Fruit fly (Drosophila melanogaster) whole organism, embryonic: Measurements from ENCODE around the gene CG9452.

Experiments
- Atf-2 ChIP-seq: fragments of 200-800 bp; sonication (Bioruptor generic); optimal IDR thresholded peaks from 2 replicates; lab custom pipeline; 2016; ENCODE audit warnings: missing biosample characterization, missing genetic modification characterization
- Bdp1 ChIP-seq: fragments of 200-800 bp; sonication (Bioruptor generic); optimal IDR thresholded peaks from 3 replicates; lab custom pipeline; 2016; ENCODE audit warnings: missing biosample characterization, missing genetic modification characterization
- CG10565 ChIP-seq: fragments of 200-800 bp; sonication (Bioruptor generic); optimal IDR thresholded peaks from 3 replicates; lab custom pipeline; 2016; ENCODE audit warnings: missing biosample characterization, mild to moderate bottlenecking, missing genetic modification characterization
- CG11085 ChIP-seq: fragments of 200-800 bp; sonication (Bioruptor generic); IDR thresholded peaks from 2 replicates; pipeline ENCODE4 v1.3.6; 2022; ENCODE audit warnings: missing biosample characterization, missing genetic modification characterization
- CG11504 ChIP-seq: fragments of 200-800 bp; sonication (Bioruptor generic); optimal IDR thresholded peaks from 3 replicates; lab custom pipeline; 2019; ENCODE audit warnings: missing biosample characterization, mild to moderate bottlenecking, missing genetic modification characterization, moderate library complexity
- CG12155 ChIP-seq: fragments of 200-800 bp; sonication (Bioruptor generic); optimal IDR thresholded peaks from 3 replicates; lab custom pipeline; 2016; ENCODE audit warnings: missing biosample characterization, missing genetic modification characterization
- CG13894 ChIP-seq: fragments of 200-800 bp; sonication (Bioruptor generic); optimal IDR thresholded peaks from 3 replicates; lab custom pipeline; 2018; ENCODE audit warnings: missing biosample characterization, mild to moderate bottlenecking, missing genetic modification characterization, moderate library complexity
- CG1529 ChIP-seq: fragments of 200-800 bp; sonication (Bioruptor generic); optimal IDR thresholded peaks from 3 replicates; lab custom pipeline; 2018; ENCODE audit warnings: missing biosample characterization, missing genetic modification characterization
- CG2199 ChIP-seq: fragments of 200-800 bp; sonication (Bioruptor generic); IDR thresholded peaks from 3 replicates; pipeline ENCODE4 v1.3.6; 2022; ENCODE audit warnings: missing biosample characterization, missing genetic modification characterization
- CG2875 ChIP-seq: fragments of 200-800 bp; sonication (Bioruptor generic); optimal IDR thresholded peaks from 2 replicates; lab custom pipeline; 2017; ENCODE audit warnings: missing biosample characterization, mild to moderate bottlenecking, missing genetic modification characterization, missing genetic modification reagents
- CG2889 ChIP-seq: fragments of 200-800 bp; sonication (Bioruptor generic); IDR thresholded peaks from 3 replicates; pipeline ENCODE4 v1.3.6; 2022; ENCODE audit warnings: missing biosample characterization, missing genetic modification characterization
- CG31224 ChIP-seq: fragments of 200-800 bp; sonication (Bioruptor generic); IDR thresholded peaks from 2 replicates; pipeline ENCODE4 v1.3.6; 2022; ENCODE audit warnings: missing biosample characterization, missing genetic modification characterization
- CG31388 ChIP-seq: fragments of 200-800 bp; sonication (Bioruptor generic); optimal IDR thresholded peaks from 2 replicates; lab custom pipeline; 2016; ENCODE audit warnings: missing biosample characterization, missing genetic modification characterization
- CG33213 ChIP-seq: fragments of 200-800 bp; sonication (Bioruptor generic); optimal IDR thresholded peaks from 3 replicates; lab custom pipeline; 2016; ENCODE audit warnings: missing biosample characterization, missing genetic modification characterization
- CG6654 ChIP-seq: fragments of 200-800 bp; sonication (Bioruptor generic); optimal IDR thresholded peaks from 2 replicates; lab custom pipeline; 2017; ENCODE audit warnings: missing biosample characterization, mild to moderate bottlenecking, missing genetic modification characterization
- CG6683 ChIP-seq: fragments of 200-800 bp; sonication (Bioruptor generic); optimal IDR thresholded peaks from 2 replicates; lab custom pipeline; 2017; ENCODE audit warnings: missing biosample characterization, mild to moderate bottlenecking, missing genetic modification characterization, missing genetic modification reagents
- CG8281 ChIP-seq: fragments of 200-800 bp; sonication (Bioruptor generic); optimal IDR thresholded peaks from 2 replicates; lab custom pipeline; 2018; ENCODE audit warnings: missing biosample characterization, mild to moderate bottlenecking, missing genetic modification characterization, moderate library complexity
- Dek ChIP-seq: fragments of 200-800 bp; sonication (Bioruptor generic); optimal IDR thresholded peaks from 3 replicates; lab custom pipeline; 2019; ENCODE audit warnings: missing biosample characterization, mild to moderate bottlenecking, missing genetic modification characterization, moderate library complexity
- Fer3 ChIP-seq: fragments of 200-800 bp; sonication (Bioruptor generic); optimal IDR thresholded peaks from 2 replicates; lab custom pipeline; 2018; ENCODE audit warnings: missing biosample characterization, mild to moderate bottlenecking, missing genetic modification characterization, moderate library complexity
- MESR4 ChIP-seq: fragments of 200-800 bp; sonication (Bioruptor generic); optimal IDR thresholded peaks from 2 replicates; lab custom pipeline; 2018; ENCODE audit warnings: missing biosample characterization, mild to moderate bottlenecking, missing genetic modification characterization, moderate library complexity
- NfI ChIP-seq: fragments of 200-800 bp; sonication (Bioruptor generic); optimal IDR thresholded peaks from 3 replicates; lab custom pipeline; 2018; ENCODE audit warnings: missing biosample characterization, mild to moderate bottlenecking, missing genetic modification characterization, moderate library complexity
- Six4 ChIP-seq: fragments of 200-800 bp; sonication (Bioruptor generic); optimal IDR thresholded peaks from 2 replicates; lab custom pipeline; 2016; ENCODE audit warnings: missing biosample characterization, missing genetic modification characterization
- TFAM ChIP-seq: fragments of 200-800 bp; sonication (Bioruptor generic); optimal IDR thresholded peaks from 2 replicates; lab custom pipeline; 2017; ENCODE audit warnings: missing biosample characterization, missing genetic modification characterization, inconsistent platforms
- amos ChIP-seq: fragments of 200-800 bp; sonication (Bioruptor generic); IDR thresholded peaks from 2 replicates; pipeline ENCODE4 v1.3.6; 2022; ENCODE audit warnings: missing biosample characterization, missing genetic modification characterization; ENCODE audit not compliant: partially characterized antibody
- ato ChIP-seq: fragments of 200-800 bp; sonication (Bioruptor generic); IDR thresholded peaks from 2 replicates; pipeline ENCODE4 v1.3.6; 2022; ENCODE audit warnings: missing biosample characterization, missing genetic modification characterization; ENCODE audit not compliant: partially characterized antibody
- bab2 ChIP-seq: fragments of 200-800 bp; sonication (Bioruptor generic); optimal IDR thresholded peaks from 2 replicates; lab custom pipeline; 2016; ENCODE audit warnings: missing biosample characterization, missing genetic modification characterization
- crp ChIP-seq, 2 experiments: fragments of 200-800 bp; sonication (Bioruptor generic); optimal IDR thresholded peaks; 2 replicates in 1 of 2; 3 replicates in 1 of 2; lab custom pipeline; 2017; ENCODE audit warnings: missing biosample characterization in 2 of 2, missing genetic modification characterization in 2 of 2, mild to moderate bottlenecking in 1 of 2, moderate library complexity in 1 of 2
- eve ChIP-seq, 2 experiments: fragments of >200 bp; optimal IDR thresholded peaks; 2 replicates each; lab custom pipeline; 2017; ENCODE audit warnings: missing biosample characterization in 2 of 2, missing genetic modification characterization in 2 of 2
- fd96Cb ChIP-seq: fragments of 200-800 bp; sonication (Bioruptor generic); optimal IDR thresholded peaks from 2 replicates; lab custom pipeline; 2018; ENCODE audit warnings: missing biosample characterization, mild to moderate bottlenecking, missing genetic modification characterization, moderate library complexity
- gcm2 ChIP-seq: fragments of 200-800 bp; sonication (Bioruptor generic); optimal IDR thresholded peaks from 2 replicates; lab custom pipeline; 2016; ENCODE audit warnings: missing biosample characterization, missing genetic modification characterization
- gro ChIP-seq: fragments of 200-800 bp; sonication (Bioruptor generic); optimal IDR thresholded peaks from 2 replicates; lab custom pipeline; 2016; ENCODE audit warnings: missing biosample characterization, missing genetic modification characterization
- ham ChIP-seq: fragments of 200-800 bp; sonication (Bioruptor generic); IDR thresholded peaks from 2 replicates; pipeline ENCODE4 v1.3.6; 2022; ENCODE audit warnings: missing biosample characterization, missing genetic modification characterization
- klu ChIP-seq: fragments of 200-800 bp; sonication (Bioruptor generic); IDR thresholded peaks from 2 replicates; pipeline ENCODE4 v1.3.6; 2022; ENCODE audit warnings: missing biosample characterization, missing genetic modification characterization
- lola ChIP-seq, 3 experiments: fragments of >200 bp in 2 of 3; fragments of 200-800 bp in 1 of 3; sonication (Bioruptor generic) in 1 of 3; optimal IDR thresholded peaks; 2 replicates each; lab custom pipeline; 2017 to 2019; ENCODE audit warnings: missing biosample characterization in 3 of 3, missing genetic modification characterization in 3 of 3, mild to moderate bottlenecking in 1 of 3, moderate library complexity in 1 of 3
- nom ChIP-seq: fragments of 200-800 bp; sonication (Bioruptor generic); optimal IDR thresholded peaks from 2 replicates; lab custom pipeline; 2017; ENCODE audit warnings: missing biosample characterization, missing genetic modification characterization, mild to moderate bottlenecking, moderate library complexity, missing genetic modification reagents
- prd ChIP-seq, 3 experiments: fragments of >200 bp in 2 of 3; fragments of 200-800 bp in 1 of 3; sonication (Bioruptor generic) in 1 of 3; optimal IDR thresholded peaks in 2 of 3; IDR thresholded peaks in 1 of 3; 2 replicates in 2 of 3; 3 replicates in 1 of 3; pipeline versions ENCODE4 v1.3.6 to Lab custom; 2017 to 2022; ENCODE audit warnings: missing biosample characterization in 1 of 3, missing genetic modification characterization in 1 of 3
- ranshi ChIP-seq: fragments of 200-800 bp; sonication (Bioruptor generic); IDR thresholded peaks from 2 replicates; pipeline ENCODE4 v1.3.6; 2022; ENCODE audit warnings: missing biosample characterization, missing genetic modification characterization
- salm ChIP-seq: fragments of 200-800 bp; sonication (Bioruptor generic); optimal IDR thresholded peaks from 2 replicates; lab custom pipeline; 2018; ENCODE audit warnings: missing biosample characterization, mild to moderate bottlenecking, missing genetic modification characterization
- schlank ChIP-seq: fragments of 200-800 bp; sonication (Bioruptor generic); optimal IDR thresholded peaks from 2 replicates; lab custom pipeline; 2018; ENCODE audit warnings: missing biosample characterization, mild to moderate bottlenecking, missing genetic modification characterization
- sob ChIP-seq: fragments of 200-800 bp; sonication (Bioruptor generic); IDR thresholded peaks from 2 replicates; pipeline ENCODE4 v1.3.6; 2022; ENCODE audit warnings: missing biosample characterization, missing genetic modification characterization
- tup ChIP-seq: fragments of 200-800 bp; sonication (Bioruptor generic); optimal IDR thresholded peaks from 2 replicates; lab custom pipeline; 2016; ENCODE audit warnings: missing biosample characterization, mild to moderate bottlenecking, missing genetic modification characterization, moderate library complexity

The CG9452 gene

DNA sequence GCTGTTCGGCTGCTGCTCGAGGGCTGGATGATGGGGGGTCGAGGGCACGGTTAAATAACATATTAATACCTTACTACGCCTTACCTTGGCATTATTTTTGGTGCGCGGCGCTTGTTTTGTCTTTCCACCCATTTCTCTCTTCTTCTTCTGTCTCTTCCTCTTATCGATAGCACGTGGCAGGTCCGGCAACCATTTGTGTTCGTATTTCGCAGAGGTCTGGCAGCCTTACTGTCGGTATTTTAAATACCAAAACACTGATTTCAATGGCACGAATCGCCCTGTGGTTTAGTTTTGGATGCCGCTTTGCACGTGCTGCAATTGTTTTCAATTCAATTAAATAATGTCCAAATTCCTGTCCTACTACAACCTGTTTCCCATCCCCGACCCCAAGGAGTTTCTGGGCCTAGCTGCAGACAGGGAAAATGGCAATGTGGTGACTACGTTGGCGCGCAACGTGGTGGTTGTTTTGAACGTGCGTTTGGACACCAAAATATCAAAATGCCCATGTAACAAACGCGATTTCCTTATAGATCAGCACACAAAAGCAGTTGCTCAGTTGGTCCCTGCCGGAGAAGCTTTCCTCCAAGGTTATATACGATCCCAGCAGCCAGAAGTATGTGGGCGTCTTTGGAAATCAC is 48.6 kb upstream of the CG9452 start, which contains the start of the genes Ltn1 and CG9300 (continued):
- TF ChIP-seq CG6654 (no peak), CG31224 (GFP tag; lab: Robert Waterston, UW) (peak; percentile 22; the same call in 1 of the 2 replicates), CG2875 (no peak), CG11085 (GFP tag; lab: Robert Waterston, UW) (no peak), sob (GFP tag; lab: Robert Waterston, UW) (peak; percentile 52; the same call in 1 of the 2 replicates), fd96Cb (tag; lab: Kevin White, UChicago) (no peak), CG13894 (tag; lab: Kevin White, UChicago) (no peak), bab2 (GFP tag; lab: Kevin White, UChicago) (no peak), CG1529 (GFP tag; lab: Kevin White, UChicago) (no peak), MESR4 (GFP tag; lab: Kevin White, UChicago) (peak; percentile 91), ato (GFP tag; lab: Robert Waterston, UW) (0 out of 2 replicates have a peak, but pooled peaks have one; percentile 5), gcm2 (GFP tag; lab: Kevin White, UChicago) (no peak), ham (GFP tag; lab: Robert Waterston, UW) (no peak), Fer3 (tag; lab: Kevin White, UChicago) (no peak), CG31388 (GFP tag; lab: Kevin White, UChicago) (no peak), CG33213 (GFP tag; lab: Kevin White, UChicago) (peak; percentile 40), salm (tag; lab: Kevin White, UChicago) (no peak), schlank (tag; lab: Kevin White, UChicago) (no peak), CG6683 (GFP tag; lab: Kevin White, UChicago) (no peak), lola (GFP tag; optimal IDR thresholded peaks at IDR 0.05; lab: Kevin White, UChicago) (no peak), CG12155 (peak; percentile 6), klu (no peak), gro (GFP tag; lab: Kevin White, UChicago) (no peak), CG2889 (GFP tag; lab: Robert Waterston, UW) (no peak), Six4 (no peak), CG2199 (GFP tag; lab: Robert Waterston, UW) (no peak; the same call in 2 of the 3 replicates), nom (no peak), Atf-2 (GFP tag; lab: Kevin White, UChicago) (no peak), amos (peak; percentile 65), prd (optimal IDR thresholded peaks at IDR 0.05; lab: Kevin White, UChicago) (no peak), prd (GFP tag; IDR thresholded peaks at IDR 0.05; lab: Robert Waterston, UW) (peak; percentile 33; the same call in 1 of the 3 replicates), ranshi (GFP tag; lab: Robert Waterston, UW) (peak; percentile 44), crp (GFP tag; optimal IDR thresholded peaks at IDR 0.05; lab: Kevin White, UChicago) (peak in 1 of 2 experiments; percentile 17), CG10565 (GFP tag; lab: Kevin White, UChicago) (no peak), CG8281 (tag; lab: Kevin White, UChicago) (no peak), CG11504 (tag; lab: Kevin White, UChicago) (no peak), NfI (GFP tag; lab: Kevin White, UChicago) (peak; percentile 50), tup (GFP tag; lab: Kevin White, UChicago) (no peak), TFAM (no peak), eve (GFP tag; optimal IDR thresholded peaks at IDR 0.05; lab: Kevin White, UChicago) (no peak), Bdp1 (GFP tag; lab: Kevin White, UChicago) (peak; percentile 24), Dek (tag; lab: Kevin White, UChicago) (no peak)
